Fruit fly (Drosophila melanogaster): ENCODE results near the gene Gos28.

DNA sequence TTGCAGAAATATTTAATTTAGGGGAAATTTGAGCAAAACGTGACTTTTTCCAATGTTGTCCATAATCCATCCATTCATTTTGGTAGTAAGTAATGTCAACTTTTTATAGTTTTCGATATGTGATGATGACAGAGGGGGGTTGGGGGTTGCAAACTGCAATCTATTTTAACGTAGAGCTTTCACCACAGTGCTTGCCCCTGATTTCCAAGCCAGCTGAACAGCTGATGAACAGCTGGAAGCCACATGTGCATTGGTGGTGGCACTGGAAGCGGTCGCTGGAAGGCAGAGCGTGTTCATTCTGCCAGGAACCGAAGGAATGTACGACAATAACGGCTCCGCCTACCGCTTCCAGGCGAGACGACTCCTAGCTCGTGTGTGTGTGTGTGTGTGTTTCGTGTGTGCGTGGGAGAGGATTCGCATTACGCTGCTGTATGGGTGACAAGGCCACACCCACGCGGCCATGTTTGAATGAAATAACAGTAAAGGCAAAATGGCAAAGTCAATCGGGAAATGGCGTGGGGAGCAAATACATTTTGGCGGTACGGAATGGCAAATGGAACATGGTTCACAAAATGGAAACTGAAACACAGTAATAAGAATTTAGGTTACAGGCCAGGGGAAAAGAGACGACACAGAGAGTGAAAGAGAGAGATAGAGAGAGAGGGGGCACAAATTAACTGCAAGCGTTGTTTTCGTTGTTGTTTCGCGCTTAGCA is 35.5 kb downstream of the Gos28 start:
- TF ChIP-seq h (optimal IDR thresholded peaks at IDR 0.05) (no peak), Myc (optimal IDR thresholded peaks at IDR 0.05) (no peak), psq (optimal IDR thresholded peaks at IDR 0.05) (no peak)

Measured in Kc167 (cell line).